Fruit fly (Drosophila melanogaster) whole organism, embryonic: ENCODE results near the gene CG3630.

Source experiments
- CG10654 ChIP-seq: fragments of 200-800 bp; sonication (Bioruptor generic); optimal IDR thresholded peaks from 2 replicates; lab custom pipeline; 2016; ENCODE audit warnings: missing biosample characterization, missing genetic modification characterization
- CG11247 ChIP-seq: fragments of 200-800 bp; sonication (Bioruptor generic); IDR thresholded peaks from 2 replicates; pipeline ENCODE4 v1.3.6; 2022; ENCODE audit warnings: missing biosample characterization, missing genetic modification characterization
- CG12071 ChIP-seq: fragments of 200-800 bp; sonication (Bioruptor generic); optimal IDR thresholded peaks from 3 replicates; lab custom pipeline; 2018; ENCODE audit warnings: missing biosample characterization, mild to moderate bottlenecking, missing genetic modification characterization
- CG12219 ChIP-seq: fragments of 200-800 bp; sonication (Bioruptor generic); optimal IDR thresholded peaks from 3 replicates; lab custom pipeline; 2018; ENCODE audit warnings: missing biosample characterization, mild to moderate bottlenecking, missing genetic modification characterization
- CG15601 ChIP-seq: fragments of 200-800 bp; sonication (Bioruptor generic); optimal IDR thresholded peaks from 3 replicates; lab custom pipeline; 2019; ENCODE audit warnings: missing biosample characterization, mild to moderate bottlenecking, missing genetic modification characterization, moderate library complexity
- CG1603 ChIP-seq: fragments of 200-800 bp; sonication (Bioruptor generic); optimal IDR thresholded peaks from 2 replicates; lab custom pipeline; 2019; ENCODE audit warnings: missing biosample characterization, mild to moderate bottlenecking, missing genetic modification characterization, moderate library complexity
- CG1647 ChIP-seq: fragments of 200-800 bp; sonication (Bioruptor generic); optimal IDR thresholded peaks from 3 replicates; lab custom pipeline; 2016; ENCODE audit warnings: missing biosample characterization, missing genetic modification characterization
- CG16815 ChIP-seq: fragments of 200-800 bp; sonication (Bioruptor generic); optimal IDR thresholded peaks from 3 replicates; lab custom pipeline; 2017; ENCODE audit warnings: missing biosample characterization, mild to moderate bottlenecking, missing genetic modification characterization
- CG16863 ChIP-seq: fragments of 200-800 bp; sonication (Bioruptor generic); optimal IDR thresholded peaks from 3 replicates; lab custom pipeline; 2016; ENCODE audit warnings: missing biosample characterization, missing genetic modification characterization
- CG17328 ChIP-seq: fragments of 200-800 bp; sonication (Bioruptor generic); IDR thresholded peaks from 2 replicates; pipeline ENCODE4 v1.3.6; 2022; ENCODE audit warnings: missing biosample characterization, missing genetic modification characterization
- CG17385 ChIP-seq: fragments of 200-800 bp; sonication (Bioruptor generic); optimal IDR thresholded peaks from 3 replicates; lab custom pipeline; 2018; ENCODE audit warnings: missing biosample characterization, mild to moderate bottlenecking, missing genetic modification characterization
- CG17568 ChIP-seq: fragments of 200-800 bp; sonication (Bioruptor generic); optimal IDR thresholded peaks from 2 replicates; lab custom pipeline; 2018; ENCODE audit warnings: missing biosample characterization, mild to moderate bottlenecking, missing genetic modification characterization, moderate library complexity
- CG17912 ChIP-seq: fragments of 200-800 bp; sonication (Bioruptor generic); optimal IDR thresholded peaks from 2 replicates; lab custom pipeline; 2018; ENCODE audit warnings: missing biosample characterization, mild to moderate bottlenecking, missing genetic modification characterization
- CG1832 ChIP-seq: fragments of 200-800 bp; sonication (Bioruptor generic); optimal IDR thresholded peaks from 2 replicates; lab custom pipeline; 2017; ENCODE audit warnings: missing biosample characterization, mild to moderate bottlenecking, missing genetic modification characterization, inconsistent platforms
- CG2199 ChIP-seq: fragments of 200-800 bp; sonication (Bioruptor generic); IDR thresholded peaks from 3 replicates; pipeline ENCODE4 v1.3.6; 2022; ENCODE audit warnings: missing biosample characterization, missing genetic modification characterization
- CG2875 ChIP-seq: fragments of 200-800 bp; sonication (Bioruptor generic); optimal IDR thresholded peaks from 2 replicates; lab custom pipeline; 2017; ENCODE audit warnings: missing biosample characterization, mild to moderate bottlenecking, missing genetic modification characterization, missing genetic modification reagents
- CG3726 ChIP-seq: fragments of 200-800 bp; sonication (Bioruptor generic); IDR thresholded peaks from 3 replicates; pipeline ENCODE4, ENCODE4 v1.3.6; 2022; ENCODE audit warnings: missing biosample characterization, missing genetic modification characterization
- CG3995 ChIP-seq: fragments of 200-800 bp; sonication (Bioruptor generic); optimal IDR thresholded peaks from 3 replicates; lab custom pipeline; 2016; ENCODE audit warnings: missing biosample characterization, missing genetic modification characterization
- CG5245 ChIP-seq: fragments of 200-800 bp; sonication (Bioruptor generic); optimal IDR thresholded peaks from 3 replicates; lab custom pipeline; 2016; ENCODE audit warnings: missing biosample characterization, missing genetic modification characterization
- CG6791 ChIP-seq: fragments of 200-800 bp; sonication (Bioruptor generic); IDR thresholded peaks from 3 replicates; pipeline ENCODE4 v1.3.6; 2022; ENCODE audit warnings: missing biosample characterization, missing genetic modification characterization; ENCODE audit not compliant: partially characterized antibody
- CG7372 ChIP-seq: fragments of 200-800 bp; sonication (Bioruptor generic); IDR thresholded peaks from 2 replicates; pipeline ENCODE4 v1.3.6; 2022; ENCODE audit warnings: missing biosample characterization, missing genetic modification characterization
- CG7963 ChIP-seq: fragments of 200-800 bp; sonication (Bioruptor generic); IDR thresholded peaks from 3 replicates; pipeline ENCODE4 v1.3.6; 2022; ENCODE audit warnings: missing biosample characterization, missing genetic modification characterization; ENCODE audit not compliant: partially characterized antibody
- D19A ChIP-seq: fragments of 200-800 bp; optimal IDR thresholded peaks from 3 replicates; lab custom pipeline; 2019; ENCODE audit warnings: missing biosample characterization, mild to moderate bottlenecking, missing genetic modification characterization, moderate library complexity
- Dref ChIP-seq: fragments of 200-800 bp; sonication (Bioruptor generic); IDR thresholded peaks from 2 replicates; pipeline ENCODE4 v1.3.6; 2022; ENCODE audit warnings: missing biosample characterization, missing genetic modification characterization
- H15 ChIP-seq: fragments of 200-800 bp; sonication (Bioruptor generic); IDR thresholded peaks from 3 replicates; pipeline ENCODE4 v1.3.6; 2022; ENCODE audit warnings: missing biosample characterization, missing genetic modification characterization
- HHEX ChIP-seq: fragments of 200-800 bp; sonication (Bioruptor generic); optimal IDR thresholded peaks from 3 replicates; lab custom pipeline; 2017; ENCODE audit warnings: missing biosample characterization, mild to moderate bottlenecking, missing genetic modification characterization, missing genetic modification reagents
- Hey ChIP-seq: fragments of 200-800 bp; sonication (Bioruptor generic); optimal IDR thresholded peaks from 3 replicates; lab custom pipeline; 2018; ENCODE audit warnings: missing biosample characterization, mild to moderate bottlenecking, missing genetic modification characterization
- HmgZ ChIP-seq: fragments of 200-800 bp; sonication (Bioruptor generic); optimal IDR thresholded peaks from 2 replicates; lab custom pipeline; 2018; ENCODE audit warnings: missing biosample characterization, mild to moderate bottlenecking, missing genetic modification characterization
- Hr3 ChIP-seq: fragments of 200-800 bp; sonication (Bioruptor generic); optimal IDR thresholded peaks from 3 replicates; lab custom pipeline; 2016; ENCODE audit warnings: missing biosample characterization, missing genetic modification characterization
- Hr78 ChIP-seq, 2 experiments: fragments of 200-800 bp in 1 of 2; fragments of >200 bp in 1 of 2; sonication (Bioruptor generic) in 1 of 2; optimal IDR thresholded peaks; 2 replicates each; lab custom pipeline; 2017 to 2019; ENCODE audit warnings: missing biosample characterization in 2 of 2, missing genetic modification characterization in 2 of 2, mild to moderate bottlenecking in 1 of 2, moderate library complexity in 1 of 2
- NC2β ChIP-seq: fragments of 200-800 bp; sonication (Bioruptor generic); optimal IDR thresholded peaks from 2 replicates; lab custom pipeline; 2016; ENCODE audit warnings: missing biosample characterization, missing genetic modification characterization
- Opbp ChIP-seq: fragments of 200-800 bp; sonication (Bioruptor generic); IDR thresholded peaks from 3 replicates; pipeline ENCODE4 v1.3.6; 2022; ENCODE audit warnings: missing biosample characterization, missing genetic modification characterization; ENCODE audit not compliant: partially characterized antibody
- Sin3A ChIP-seq: fragments of >200 bp; optimal IDR thresholded peaks from 2 replicates; lab custom pipeline; 2018
- Spps ChIP-seq: fragments of 200-800 bp; sonication (Bioruptor generic); optimal IDR thresholded peaks from 2 replicates; lab custom pipeline; 2018; ENCODE audit warnings: missing biosample characterization, mild to moderate bottlenecking, missing genetic modification characterization
- Sry-δ ChIP-seq: fragments of 200-800 bp; sonication (Bioruptor generic); optimal IDR thresholded peaks from 2 replicates; lab custom pipeline; 2016; ENCODE audit warnings: missing biosample characterization, missing genetic modification characterization
- TFAM ChIP-seq: fragments of 200-800 bp; sonication (Bioruptor generic); optimal IDR thresholded peaks from 2 replicates; lab custom pipeline; 2017; ENCODE audit warnings: missing biosample characterization, missing genetic modification characterization, inconsistent platforms
- aop ChIP-seq: fragments of 200-800 bp; sonication (Bioruptor generic); IDR thresholded peaks from 2 replicates; pipeline ENCODE4 v1.3.6; 2022; ENCODE audit warnings: missing biosample characterization, missing genetic modification characterization
- bowl ChIP-seq: fragments of 200-800 bp; sonication (Bioruptor generic); IDR thresholded peaks from 2 replicates; pipeline ENCODE4 v1.3.6; 2022; ENCODE audit warnings: missing biosample characterization, missing genetic modification characterization
- caup ChIP-seq: fragments of 200-800 bp; sonication (Bioruptor generic); optimal IDR thresholded peaks from 3 replicates; lab custom pipeline; 2017; ENCODE audit warnings: missing biosample characterization, mild to moderate bottlenecking, missing genetic modification characterization, moderate library complexity; ENCODE audit not compliant: severe bottlenecking
- chn ChIP-seq: fragments of 200-800 bp; sonication (Bioruptor generic); optimal IDR thresholded peaks from 2 replicates; lab custom pipeline; 2016; ENCODE audit warnings: missing biosample characterization, missing genetic modification characterization
- corto ChIP-seq: fragments of 200-800 bp; sonication (Bioruptor generic); optimal IDR thresholded peaks from 2 replicates; lab custom pipeline; 2016; ENCODE audit warnings: missing biosample characterization, mild to moderate bottlenecking, missing genetic modification characterization, moderate library complexity
- cwo ChIP-seq: fragments of 200-800 bp; sonication (Bioruptor generic); optimal IDR thresholded peaks from 3 replicates; lab custom pipeline; 2017; ENCODE audit warnings: missing biosample characterization, missing genetic modification characterization, mild to moderate bottlenecking, moderate library complexity, missing genetic modification reagents
- dan ChIP-seq: fragments of 200-800 bp; sonication (Bioruptor generic); IDR thresholded peaks from 2 replicates; pipeline ENCODE4 v1.3.6; 2022; ENCODE audit warnings: missing biosample characterization, missing genetic modification characterization
- esg ChIP-seq: fragments of 200-800 bp; sonication (Bioruptor generic); conservative IDR thresholded peaks from 2 replicates; pipeline ENCODE4 v1.3.6; 2022; ENCODE audit warnings: missing biosample characterization, missing genetic modification characterization
- jumu ChIP-seq: fragments of 200-800 bp; sonication (Bioruptor generic); optimal IDR thresholded peaks from 3 replicates; lab custom pipeline; 2016; ENCODE audit warnings: missing biosample characterization, missing genetic modification characterization
- onecut ChIP-seq: fragments of 200-800 bp; sonication (Bioruptor generic); IDR thresholded peaks from 2 replicates; pipeline ENCODE4 v1.3.6; 2022; ENCODE audit warnings: missing biosample characterization, missing genetic modification characterization
- ro ChIP-seq: fragments of 200-800 bp; sonication (Bioruptor generic); IDR thresholded peaks from 2 replicates; pipeline ENCODE4 v1.3.6; 2022; ENCODE audit warnings: missing biosample characterization, missing genetic modification characterization
- row ChIP-seq: fragments of 200-800 bp; sonication (Bioruptor generic); IDR thresholded peaks from 3 replicates; pipeline ENCODE4 v1.3.6; 2022; ENCODE audit warnings: missing biosample characterization, missing genetic modification characterization
- wor ChIP-seq: fragments of 200-800 bp; sonication (Bioruptor generic); IDR thresholded peaks from 2 replicates; pipeline ENCODE4 v1.3.6; 2022; ENCODE audit warnings: missing biosample characterization, missing genetic modification characterization

CG3630 gene

dm6 chrX:2135868-2136787, 25.9 kb upstream of the CG3630 start (continued):
- TF ChIP-seq Hr78 (GFP tag; optimal IDR thresholded peaks at IDR 0.05; lab: Kevin White, UChicago) (no peak), CG12071 (GFP tag; lab: Kevin White, UChicago) (no peak), CG5245 (GFP tag; lab: Kevin White, UChicago) (no peak), NC2β (GFP tag; lab: Kevin White, UChicago) (no peak), Sry-δ (GFP tag; lab: Kevin White, UChicago) (no peak), CG11247 (GFP tag; lab: Robert Waterston, UW) (peak; percentile 43), CG17328 (GFP tag; lab: Robert Waterston, UW) (peak; percentile 40), CG1647 (no peak), Opbp (no peak), corto (no peak), CG7372 (GFP tag; lab: Robert Waterston, UW) (peak; percentile 49), CG2199 (GFP tag; lab: Robert Waterston, UW) (no peak; the same call in 2 of the 3 replicates), H15 (GFP tag; lab: Robert Waterston, UW) (0 out of 3 replicates have a peak, but pooled peaks have one; percentile 18), Sin3A (lab: Kevin White, UChicago) (no peak), HHEX (GFP tag; lab: Kevin White, UChicago) (no peak), Hey (tag; lab: Kevin White, UChicago) (no peak), CG12219 (no peak), jumu (GFP tag; lab: Kevin White, UChicago) (peak; percentile 58), dan (GFP tag; lab: Robert Waterston, UW) (no peak), HmgZ (tag; lab: Kevin White, UChicago) (no peak), esg (GFP tag; lab: Robert Waterston, UW) (no peak), cwo (peak; percentile 66), CG17385 (GFP tag; lab: Kevin White, UChicago) (no peak), onecut (no peak), chn (no peak), CG3726 (GFP tag; lab: Robert Waterston, UW) (no peak), CG16863 (peak; percentile 30), Dref (no peak), CG7963 (GFP tag; lab: Robert Waterston, UW) (no peak), CG17568 (GFP tag; lab: Kevin White, UChicago) (no peak), CG10654 (no peak), aop (GFP tag; lab: Robert Waterston, UW) (no peak; the same call in 1 of the 2 replicates), caup (GFP tag; lab: Kevin White, UChicago) (no peak), CG17912 (no peak), CG1832 (GFP tag; lab: Kevin White, UChicago) (no peak), Spps (tag; lab: Kevin White, UChicago) (no peak), TFAM (GFP tag; lab: Kevin White, UChicago) (no peak), wor (GFP tag; lab: Robert Waterston, UW) (peak; percentile 28; the same call in 1 of the 2 replicates), CG15601 (no peak), CG6791 (no peak), CG1603 (peak; percentile 47), CG2875 (GFP tag; lab: Kevin White, UChicago) (no peak), D19A (tag; lab: Kevin White, UChicago) (peak; percentile 98), CG16815 (GFP tag; lab: Kevin White, UChicago) (peak; percentile 41), row (GFP tag; lab: Robert Waterston, UW) (peak; percentile 76), bowl (GFP tag; lab: Robert Waterston, UW) (no peak), ro (GFP tag; lab: Robert Waterston, UW) (no peak), Hr3 (GFP tag; lab: Kevin White, UChicago) (no peak), CG3995 (no peak)
